Fruit fly (Drosophila melanogaster) whole organism, embryonic: ENCODE measurements around the gene Mst36Fb.

ENCODE experiments used
- ATbp ChIP-seq: fragments of 200-800 bp; sonication (Bioruptor generic); optimal IDR thresholded peaks from 2 replicates; lab custom pipeline; 2017; ENCODE audit warnings: missing biosample characterization, mild to moderate bottlenecking, missing genetic modification characterization, missing genetic modification reagents
- B-H2 ChIP-seq: fragments of 200-800 bp; sonication (Bioruptor generic); optimal IDR thresholded peaks from 2 replicates; lab custom pipeline; 2018; ENCODE audit warnings: missing biosample characterization, mild to moderate bottlenecking, missing genetic modification characterization
- CG10543 ChIP-seq: fragments of 200-800 bp; sonication (Bioruptor generic); optimal IDR thresholded peaks from 3 replicates; lab custom pipeline; 2017; ENCODE audit warnings: missing biosample characterization, mild to moderate bottlenecking, missing genetic modification characterization, moderate library complexity
- CG11696 ChIP-seq: fragments of 200-800 bp; sonication (Bioruptor generic); IDR thresholded peaks from 2 replicates; pipeline ENCODE4 v1.3.6; 2022; ENCODE audit warnings: missing biosample characterization, missing genetic modification characterization
- CG11723 ChIP-seq: fragments of 200-800 bp; sonication (Bioruptor generic); optimal IDR thresholded peaks from 2 replicates; lab custom pipeline; 2017; ENCODE audit warnings: missing biosample characterization, mild to moderate bottlenecking, missing genetic modification characterization
- CG12659 ChIP-seq: fragments of 200-800 bp; sonication (Bioruptor generic); optimal IDR thresholded peaks from 3 replicates; lab custom pipeline; 2017; ENCODE audit warnings: mild to moderate bottlenecking, missing biosample characterization, missing genetic modification reagents, missing genetic modification characterization
- CG13287 ChIP-seq: fragments of 200-800 bp; sonication (Bioruptor generic); IDR thresholded peaks from 2 replicates; pipeline ENCODE4 v1.3.6; 2022; ENCODE audit warnings: missing biosample characterization, missing genetic modification characterization; ENCODE audit not compliant: partially characterized antibody
- CG18764 ChIP-seq: fragments of 200-800 bp; sonication (Bioruptor generic); optimal IDR thresholded peaks from 3 replicates; lab custom pipeline; 2016; ENCODE audit warnings: missing biosample characterization, missing genetic modification characterization
- CG2120 ChIP-seq: fragments of 200-800 bp; sonication (Bioruptor generic); optimal IDR thresholded peaks from 3 replicates; lab custom pipeline; 2016; ENCODE audit warnings: missing biosample characterization, missing genetic modification characterization
- CG2202 ChIP-seq: fragments of 200-800 bp; sonication (Bioruptor generic); optimal IDR thresholded peaks from 2 replicates; lab custom pipeline; 2018; ENCODE audit warnings: missing biosample characterization, mild to moderate bottlenecking, missing genetic modification characterization
- CG2875 ChIP-seq: fragments of 200-800 bp; sonication (Bioruptor generic); optimal IDR thresholded peaks from 2 replicates; lab custom pipeline; 2017; ENCODE audit warnings: missing biosample characterization, mild to moderate bottlenecking, missing genetic modification characterization, missing genetic modification reagents
- CG32772 ChIP-seq: fragments of 200-800 bp; sonication (Bioruptor generic); IDR thresholded peaks from 2 replicates; pipeline ENCODE4 v1.3.6; 2022; ENCODE audit warnings: missing biosample characterization, missing genetic modification characterization
- CG33213 ChIP-seq: fragments of 200-800 bp; sonication (Bioruptor generic); optimal IDR thresholded peaks from 3 replicates; lab custom pipeline; 2016; ENCODE audit warnings: missing biosample characterization, missing genetic modification characterization
- CG4328 ChIP-seq: fragments of 200-800 bp; sonication (Bioruptor generic); optimal IDR thresholded peaks from 3 replicates; lab custom pipeline; 2017; ENCODE audit warnings: missing biosample characterization, missing genetic modification reagents, missing genetic modification characterization
- CG8924 ChIP-seq: fragments of 200-800 bp; optimal IDR thresholded peaks from 3 replicates; lab custom pipeline; 2019; ENCODE audit warnings: missing biosample characterization, mild to moderate bottlenecking, missing genetic modification characterization, moderate library complexity
- CG8944 ChIP-seq: fragments of 200-800 bp; sonication (Bioruptor generic); optimal IDR thresholded peaks from 3 replicates; lab custom pipeline; 2016; ENCODE audit warnings: missing biosample characterization, missing genetic modification characterization
- CG9609 ChIP-seq: fragments of 200-800 bp; sonication (Bioruptor generic); optimal IDR thresholded peaks from 3 replicates; lab custom pipeline; 2016; ENCODE audit warnings: missing biosample characterization, missing genetic modification characterization
- CHES-1-like ChIP-seq: fragments of 200-800 bp; sonication (Bioruptor generic); optimal IDR thresholded peaks from 2 replicates; lab custom pipeline; 2016; ENCODE audit warnings: missing biosample characterization, missing genetic modification characterization
- D19A ChIP-seq: fragments of 200-800 bp; optimal IDR thresholded peaks from 3 replicates; lab custom pipeline; 2019; ENCODE audit warnings: missing biosample characterization, mild to moderate bottlenecking, missing genetic modification characterization, moderate library complexity
- Dek ChIP-seq: fragments of 200-800 bp; sonication (Bioruptor generic); optimal IDR thresholded peaks from 3 replicates; lab custom pipeline; 2019; ENCODE audit warnings: missing biosample characterization, mild to moderate bottlenecking, missing genetic modification characterization, moderate library complexity
- E2f1 ChIP-seq: fragments of 200-800 bp; sonication (Bioruptor generic); IDR thresholded peaks from 2 replicates; pipeline ENCODE4 v1.3.6; 2022; ENCODE audit warnings: missing biosample characterization, missing genetic modification characterization
- Ets65A ChIP-seq: fragments of 200-800 bp; sonication (Bioruptor generic); peaks from one replicate; lab custom pipeline; 2016; ENCODE audit warnings: missing biosample characterization, missing genetic modification characterization
- Ets97D ChIP-seq: fragments of 200-800 bp; sonication (Bioruptor generic); optimal IDR thresholded peaks from 3 replicates; lab custom pipeline; 2016; ENCODE audit warnings: missing biosample characterization, missing genetic modification characterization
- Hand ChIP-seq: fragments of 200-800 bp; sonication (Bioruptor generic); optimal IDR thresholded peaks from 2 replicates; lab custom pipeline; 2017; ENCODE audit warnings: mild to moderate bottlenecking, missing biosample characterization, missing genetic modification reagents, missing genetic modification characterization
- Hr3 ChIP-seq: fragments of 200-800 bp; sonication (Bioruptor generic); optimal IDR thresholded peaks from 3 replicates; lab custom pipeline; 2016; ENCODE audit warnings: missing biosample characterization, missing genetic modification characterization
- Max ChIP-seq: fragments of 200-800 bp; sonication (Bioruptor generic); optimal IDR thresholded peaks from 2 replicates; lab custom pipeline; 2016; ENCODE audit warnings: missing biosample characterization, mild to moderate bottlenecking, missing genetic modification characterization
- NFAT ChIP-seq: fragments of 200-800 bp; sonication (Bioruptor generic); IDR thresholded peaks from 2 replicates; pipeline ENCODE4 v1.3.6; 2022; ENCODE audit warnings: missing biosample characterization, missing genetic modification characterization
- Optix ChIP-seq: fragments of 200-800 bp; sonication (Bioruptor generic); IDR thresholded peaks from 3 replicates; pipeline ENCODE4 v1.3.6; 2022; ENCODE audit warnings: missing biosample characterization, missing genetic modification characterization
- Ptx1 ChIP-seq: fragments of 200-800 bp; sonication (Bioruptor generic); IDR thresholded peaks from 2 replicates; pipeline ENCODE4 v1.3.6; 2022; ENCODE audit warnings: missing biosample characterization, missing genetic modification characterization
- Sox102F ChIP-seq: fragments of 200-800 bp; sonication (Bioruptor generic); optimal IDR thresholded peaks from 2 replicates; lab custom pipeline; 2018; ENCODE audit warnings: missing biosample characterization, mild to moderate bottlenecking, missing genetic modification characterization, moderate library complexity
- Spps ChIP-seq: fragments of 200-800 bp; sonication (Bioruptor generic); optimal IDR thresholded peaks from 2 replicates; lab custom pipeline; 2018; ENCODE audit warnings: missing biosample characterization, mild to moderate bottlenecking, missing genetic modification characterization
- TFAM ChIP-seq: fragments of 200-800 bp; sonication (Bioruptor generic); optimal IDR thresholded peaks from 2 replicates; lab custom pipeline; 2017; ENCODE audit warnings: missing biosample characterization, missing genetic modification characterization, inconsistent platforms
- Usf ChIP-seq: fragments of 200-800 bp; sonication (Bioruptor generic); optimal IDR thresholded peaks from 2 replicates; lab custom pipeline; 2017; ENCODE audit warnings: missing genotype, missing biosample characterization, missing genetic modification characterization
- aop ChIP-seq: fragments of 200-800 bp; sonication (Bioruptor generic); IDR thresholded peaks from 2 replicates; pipeline ENCODE4 v1.3.6; 2022; ENCODE audit warnings: missing biosample characterization, missing genetic modification characterization
- ara ChIP-seq: fragments of 200-800 bp; sonication (Bioruptor generic); IDR thresholded peaks from 2 replicates; pipeline ENCODE4 v1.3.6; 2022; ENCODE audit warnings: missing biosample characterization, missing genetic modification characterization
- bowl ChIP-seq: fragments of 200-800 bp; sonication (Bioruptor generic); IDR thresholded peaks from 2 replicates; pipeline ENCODE4 v1.3.6; 2022; ENCODE audit warnings: missing biosample characterization, missing genetic modification characterization
- en ChIP-seq: fragments of 200-800 bp; sonication (Bioruptor generic); optimal IDR thresholded peaks from 2 replicates; lab custom pipeline; 2016; ENCODE audit warnings: missing biosample characterization, missing genetic modification characterization
- fd64A ChIP-seq: fragments of 200-800 bp; sonication (Bioruptor generic); optimal IDR thresholded peaks from 3 replicates; lab custom pipeline; 2018; ENCODE audit warnings: missing biosample characterization, mild to moderate bottlenecking, missing genetic modification characterization
- fru ChIP-seq: fragments of >200 bp; optimal IDR thresholded peaks from 2 replicates; lab custom pipeline; 2017
- gem ChIP-seq: fragments of 200-800 bp; sonication (Bioruptor generic); optimal IDR thresholded peaks from 2 replicates; lab custom pipeline; 2019; ENCODE audit warnings: missing biosample characterization, mild to moderate bottlenecking, missing genetic modification characterization, moderate library complexity
- h ChIP-seq: fragments of >200 bp; optimal IDR thresholded peaks from 2 replicates; lab custom pipeline; 2017
- her ChIP-seq: fragments of 200-800 bp; sonication (Bioruptor generic); optimal IDR thresholded peaks from 2 replicates; lab custom pipeline; 2016; ENCODE audit warnings: missing biosample characterization, missing genetic modification characterization
- hth ChIP-seq: fragments of >200 bp; optimal IDR thresholded peaks from 2 replicates; lab custom pipeline; 2017; ENCODE audit warnings: inconsistent platforms
- jing ChIP-seq: fragments of 200-800 bp; sonication (Bioruptor generic); optimal IDR thresholded peaks from 2 replicates; lab custom pipeline; 2018; ENCODE audit warnings: missing biosample characterization, mild to moderate bottlenecking, missing genetic modification characterization
- lola ChIP-seq, 3 experiments: fragments of >200 bp in 2 of 3; fragments of 200-800 bp in 1 of 3; sonication (Bioruptor generic) in 1 of 3; optimal IDR thresholded peaks; 2 replicates each; lab custom pipeline; 2017 to 2019; ENCODE audit warnings: missing biosample characterization in 3 of 3, missing genetic modification characterization in 3 of 3, mild to moderate bottlenecking in 1 of 3, moderate library complexity in 1 of 3
- mld ChIP-seq: fragments of 200-800 bp; sonication (Bioruptor generic); IDR thresholded peaks from 3 replicates; pipeline ENCODE4 v1.3.6; 2022; ENCODE audit warnings: missing biosample characterization, missing genetic modification characterization; ENCODE audit not compliant: partially characterized antibody
- nau ChIP-seq: fragments of 200-800 bp; sonication (Bioruptor generic); optimal IDR thresholded peaks from 3 replicates; lab custom pipeline; 2017; ENCODE audit warnings: missing biosample characterization, mild to moderate bottlenecking, missing genetic modification characterization, missing genetic modification reagents
- pros ChIP-seq: fragments of 200-800 bp; sonication (Bioruptor generic); optimal IDR thresholded peaks from 3 replicates; lab custom pipeline; 2019; ENCODE audit warnings: missing biosample characterization, mild to moderate bottlenecking, missing genetic modification characterization, moderate library complexity
- sisA ChIP-seq: fragments of 200-800 bp; sonication (Bioruptor generic); IDR thresholded peaks from 2 replicates; pipeline ENCODE4 v1.3.6; 2022; ENCODE audit warnings: missing biosample characterization, missing genetic modification characterization
- trh ChIP-seq: fragments of 200-800 bp; sonication (Bioruptor generic); optimal IDR thresholded peaks from 2 replicates; lab custom pipeline; 2016; ENCODE audit warnings: missing biosample characterization, missing genetic modification characterization
- unpg ChIP-seq: fragments of 200-800 bp; sonication (Bioruptor generic); optimal IDR thresholded peaks from 3 replicates; lab custom pipeline; 2018; ENCODE audit warnings: missing biosample characterization, mild to moderate bottlenecking, missing genetic modification characterization, moderate library complexity
- wor ChIP-seq: fragments of 200-800 bp; sonication (Bioruptor generic); IDR thresholded peaks from 2 replicates; pipeline ENCODE4 v1.3.6; 2022; ENCODE audit warnings: missing biosample characterization, missing genetic modification characterization

Gene Mst36Fb

dm6 chr2L:18705617-18706046 lies 30.7 kb upstream of the Mst36Fb start, which contains the start of gene Jwa (continued):
- peak; percentile 68 for TF ChIP-seq CG2875 (GFP tag; lab: Kevin White, UChicago)
- TF ChIP-seq Spps = peak; percentile 72
- TF ChIP-seq CG2202 (tag; lab: Kevin White, UChicago) = peak; percentile 91
- TF ChIP-seq sisA (GFP tag; lab: Robert Waterston, UW) = peak; percentile 96
- TF ChIP-seq trh (GFP tag; lab: Kevin White, UChicago) = peak; percentile 76
- peak; percentile 66 for TF ChIP-seq CG4328 (GFP tag; lab: Kevin White, UChicago)
- TF ChIP-seq unpg (GFP tag; lab: Kevin White, UChicago) = peak; percentile 97
- peak; percentile 78 for TF ChIP-seq CG18764
- TF ChIP-seq Optix = peak; percentile 98
- no peak for TF ChIP-seq hth (lab: Kevin White, UChicago)
- peak; percentile 59 for TF ChIP-seq D19A (tag; lab: Kevin White, UChicago)
- TF ChIP-seq B-H2 = peak; percentile 94
- TF ChIP-seq ara = peak; percentile 84
- TF ChIP-seq TFAM (GFP tag; lab: Kevin White, UChicago) = no peak
- TF ChIP-seq fd64A = no peak
- TF ChIP-seq fru (lab: Kevin White, UChicago) = no peak
- no peak for TF ChIP-seq CG11696 (GFP tag; lab: Robert Waterston, UW)
- TF ChIP-seq CG8944 (GFP tag; lab: Kevin White, UChicago) = peak; percentile 94
- TF ChIP-seq CG32772 (GFP tag; lab: Robert Waterston, UW) = peak; percentile 88
- peak; percentile 90 for TF ChIP-seq bowl (GFP tag; lab: Robert Waterston, UW)
- TF ChIP-seq Usf (GFP tag; lab: Kevin White, UChicago) = peak; percentile 66
- TF ChIP-seq en (GFP tag; lab: Kevin White, UChicago) = peak; percentile 57
- peak; percentile 93 for TF ChIP-seq CHES-1-like (GFP tag; lab: Kevin White, UChicago)
- TF ChIP-seq E2f1 = peak; percentile 82
- peak; percentile 61 for TF ChIP-seq her (GFP tag; lab: Kevin White, UChicago)
- peak; percentile 63 for TF ChIP-seq aop (GFP tag; lab: Robert Waterston, UW)
- TF ChIP-seq h (lab: Kevin White, UChicago) = no peak
- peak; percentile 94 for TF ChIP-seq CG10543 (GFP tag; lab: Kevin White, UChicago)
- TF ChIP-seq Max (GFP tag; lab: Kevin White, UChicago) = peak; percentile 81
- no peak for TF ChIP-seq pros
- TF ChIP-seq CG11723 (GFP tag; lab: Kevin White, UChicago) = peak; percentile 75
- TF ChIP-seq Hand (GFP tag; lab: Kevin White, UChicago) = peak; percentile 82
- TF ChIP-seq jing (GFP tag; lab: Kevin White, UChicago) = peak; percentile 68
- peak; percentile 98 for TF ChIP-seq gem (tag; lab: Kevin White, UChicago)
- TF ChIP-seq NFAT = peak; percentile 92
- peak; percentile 88 for TF ChIP-seq ATbp (GFP tag; lab: Kevin White, UChicago)
- peak; percentile 98 for TF ChIP-seq Hr3 (GFP tag; lab: Kevin White, UChicago)
- peak; percentile 100 for TF ChIP-seq CG13287 (GFP tag; lab: Robert Waterston, UW)
- no peak for TF ChIP-seq nau (GFP tag; lab: Kevin White, UChicago)
- TF ChIP-seq lola (GFP tag; optimal IDR thresholded peaks at IDR 0.05; lab: Kevin White, UChicago) = peak in 1 of 3 experiments; percentile 95
- peak; percentile 95 for TF ChIP-seq CG9609 (GFP tag; lab: Kevin White, UChicago)
- TF ChIP-seq Sox102F (GFP tag; lab: Kevin White, UChicago) = peak; percentile 97
- peak; percentile 93 for TF ChIP-seq CG8924 (tag; lab: Kevin White, UChicago)
- peak; percentile 77 for TF ChIP-seq Ets97D (GFP tag; lab: Kevin White, UChicago)
- TF ChIP-seq Dek = peak; percentile 95
- peak; percentile 87 for TF ChIP-seq CG33213 (GFP tag; lab: Kevin White, UChicago)
- TF ChIP-seq CG2120 (GFP tag; lab: Kevin White, UChicago) = peak; percentile 99
- TF ChIP-seq wor (GFP tag; lab: Robert Waterston, UW) = peak; percentile 80
- peak; percentile 94 for TF ChIP-seq Ptx1 (GFP tag; lab: Robert Waterston, UW)
- TF ChIP-seq Ets65A = peak; percentile 99
- TF ChIP-seq CG12659 = peak; percentile 94
- TF ChIP-seq mld (GFP tag; lab: Robert Waterston, UW) = peak; percentile 87
